Worm (Caenorhabditis elegans): ENCODE results near the gene rab-14.

- no peak for TF ChIP-seq ceh-28 (tag; optimal IDR thresholded peaks at IDR 0.05)
- TF ChIP-seq pha-4 (tag; optimal IDR thresholded peaks at IDR 0.05) = no peak
- TF ChIP-seq nhr-28 (tag; optimal IDR thresholded peaks at IDR 0.05) = no peak
- no peak for TF ChIP-seq lin-15B (tag; optimal IDR thresholded peaks at IDR 0.05)
- no peak for TF ChIP-seq mdl-1 (tag; optimal IDR thresholded peaks at IDR 0.05)
- no peak for TF ChIP-seq nhr-76 (tag; optimal IDR thresholded peaks at IDR 0.05)
- TF ChIP-seq zag-1 (tag; optimal IDR thresholded peaks at IDR 0.05) = no peak
- no peak for TF ChIP-seq ama-1 (optimal IDR thresholded peaks at IDR 0.05)
These were observed 34.9 kb upstream of the rab-14 start for ce11 chrX:15641380-15641779.
